Fruit fly (Drosophila melanogaster) whole organism, embryonic: Measurements from ENCODE around the gene CG31459.

Source experiments
- Ada2b ChIP-seq: fragments of 200-800 bp; sonication (Bioruptor generic); IDR thresholded peaks from 2 replicates; pipeline ENCODE4 v1.3.6; 2022; ENCODE audit warnings: missing biosample characterization, missing genetic modification characterization
- Aef1 ChIP-seq: fragments of 200-800 bp; sonication (Bioruptor generic); IDR thresholded peaks from 3 replicates; pipeline ENCODE4 v1.3.6; 2022; ENCODE audit warnings: missing biosample characterization, missing genetic modification characterization
- B-H1 ChIP-seq: fragments of 200-800 bp; sonication (Bioruptor generic); IDR thresholded peaks from 3 replicates; pipeline ENCODE4 v1.3.6; 2022; ENCODE audit warnings: missing biosample characterization, missing genetic modification characterization
- BtbVII ChIP-seq: fragments of 200-800 bp; sonication (Bioruptor generic); optimal IDR thresholded peaks from 3 replicates; lab custom pipeline; 2017; ENCODE audit warnings: missing biosample characterization, mild to moderate bottlenecking, missing genetic modification characterization
- CG11696 ChIP-seq: fragments of 200-800 bp; sonication (Bioruptor generic); IDR thresholded peaks from 2 replicates; pipeline ENCODE4 v1.3.6; 2022; ENCODE audit warnings: missing biosample characterization, missing genetic modification characterization
- CG11723 ChIP-seq: fragments of 200-800 bp; sonication (Bioruptor generic); optimal IDR thresholded peaks from 2 replicates; lab custom pipeline; 2017; ENCODE audit warnings: missing biosample characterization, mild to moderate bottlenecking, missing genetic modification characterization
- CG13424 ChIP-seq: fragments of 200-800 bp; sonication (Bioruptor generic); optimal IDR thresholded peaks from 2 replicates; lab custom pipeline; 2019; ENCODE audit warnings: missing biosample characterization, mild to moderate bottlenecking, missing genetic modification characterization, moderate library complexity
- CG13624 ChIP-seq: fragments of 200-800 bp; sonication (Bioruptor generic); optimal IDR thresholded peaks from 2 replicates; lab custom pipeline; 2016; ENCODE audit warnings: missing biosample characterization, missing genetic modification characterization
- CG13775 ChIP-seq: fragments of 200-800 bp; sonication (Bioruptor generic); optimal IDR thresholded peaks from 3 replicates; lab custom pipeline; 2017; ENCODE audit warnings: missing biosample characterization, mild to moderate bottlenecking, missing genetic modification characterization
- CG18764 ChIP-seq: fragments of 200-800 bp; sonication (Bioruptor generic); optimal IDR thresholded peaks from 3 replicates; lab custom pipeline; 2016; ENCODE audit warnings: missing biosample characterization, missing genetic modification characterization
- CG4282 ChIP-seq: fragments of 200-800 bp; sonication (Bioruptor generic); optimal IDR thresholded peaks from 2 replicates; lab custom pipeline; 2016; ENCODE audit warnings: missing biosample characterization, missing genetic modification characterization
- CG4328 ChIP-seq: fragments of 200-800 bp; sonication (Bioruptor generic); optimal IDR thresholded peaks from 3 replicates; lab custom pipeline; 2017; ENCODE audit warnings: missing biosample characterization, missing genetic modification reagents, missing genetic modification characterization
- CG6689 ChIP-seq: fragments of 200-800 bp; sonication (Bioruptor generic); IDR thresholded peaks from 2 replicates; pipeline ENCODE4 v1.3.6; 2022; ENCODE audit warnings: missing biosample characterization, missing genetic modification characterization
- CG7372 ChIP-seq: fragments of 200-800 bp; sonication (Bioruptor generic); IDR thresholded peaks from 2 replicates; pipeline ENCODE4 v1.3.6; 2022; ENCODE audit warnings: missing biosample characterization, missing genetic modification characterization
- CG7928 ChIP-seq: fragments of 200-800 bp; sonication (Bioruptor generic); optimal IDR thresholded peaks from 2 replicates; lab custom pipeline; 2017; ENCODE audit warnings: missing biosample characterization, mild to moderate bottlenecking, missing genetic modification characterization
- CG9215 ChIP-seq: fragments of 200-800 bp; sonication (Bioruptor generic); IDR thresholded peaks from 2 replicates; pipeline ENCODE4 v1.3.6; 2022; ENCODE audit warnings: missing biosample characterization, missing genetic modification characterization
- Camta ChIP-seq: fragments of 200-800 bp; sonication (Bioruptor generic); optimal IDR thresholded peaks from 2 replicates; lab custom pipeline; 2016; ENCODE audit warnings: missing biosample characterization, missing genetic modification characterization
- Dip2 ChIP-seq: fragments of 200-800 bp; sonication (Bioruptor generic); IDR thresholded peaks from 2 replicates; pipeline ENCODE4 v1.3.6; 2022; ENCODE audit warnings: missing biosample characterization, missing genetic modification characterization
- E2f2 ChIP-seq: fragments of 200-800 bp; sonication (Bioruptor generic); IDR thresholded peaks from 2 replicates; pipeline ENCODE4 v1.3.6; 2022; ENCODE audit warnings: missing biosample characterization, missing genetic modification characterization
- Hmr ChIP-seq: fragments of 200-800 bp; sonication (Bioruptor generic); optimal IDR thresholded peaks from 3 replicates; lab custom pipeline; 2017; ENCODE audit warnings: mild to moderate bottlenecking, missing biosample characterization, missing genetic modification reagents, missing genetic modification characterization
- Hr78 ChIP-seq, 2 experiments: fragments of 200-800 bp in 1 of 2; fragments of >200 bp in 1 of 2; sonication (Bioruptor generic) in 1 of 2; optimal IDR thresholded peaks; 2 replicates each; lab custom pipeline; 2017 to 2019; ENCODE audit warnings: missing biosample characterization in 2 of 2, missing genetic modification characterization in 2 of 2, mild to moderate bottlenecking in 1 of 2, moderate library complexity in 1 of 2
- Lim3 ChIP-seq: fragments of 200-800 bp; sonication (Bioruptor generic); IDR thresholded peaks from 2 replicates; pipeline ENCODE4 v1.3.6; 2022; ENCODE audit warnings: missing biosample characterization, missing genetic modification characterization
- MESR4 ChIP-seq: fragments of 200-800 bp; sonication (Bioruptor generic); optimal IDR thresholded peaks from 2 replicates; lab custom pipeline; 2018; ENCODE audit warnings: missing biosample characterization, mild to moderate bottlenecking, missing genetic modification characterization, moderate library complexity
- Max ChIP-seq: fragments of 200-800 bp; sonication (Bioruptor generic); optimal IDR thresholded peaks from 2 replicates; lab custom pipeline; 2016; ENCODE audit warnings: missing biosample characterization, mild to moderate bottlenecking, missing genetic modification characterization
- NC2β ChIP-seq: fragments of 200-800 bp; sonication (Bioruptor generic); optimal IDR thresholded peaks from 2 replicates; lab custom pipeline; 2016; ENCODE audit warnings: missing biosample characterization, missing genetic modification characterization
- Ptx1 ChIP-seq: fragments of 200-800 bp; sonication (Bioruptor generic); IDR thresholded peaks from 2 replicates; pipeline ENCODE4 v1.3.6; 2022; ENCODE audit warnings: missing biosample characterization, missing genetic modification characterization
- Ravus ChIP-seq: fragments of 200-800 bp; sonication (Bioruptor generic); IDR thresholded peaks from 2 replicates; pipeline ENCODE4 v1.3.6; 2022; ENCODE audit warnings: missing biosample characterization, missing genetic modification characterization
- Sox102F ChIP-seq: fragments of 200-800 bp; sonication (Bioruptor generic); optimal IDR thresholded peaks from 2 replicates; lab custom pipeline; 2018; ENCODE audit warnings: missing biosample characterization, mild to moderate bottlenecking, missing genetic modification characterization, moderate library complexity
- Xrp1 ChIP-seq: fragments of 200-800 bp; sonication (Bioruptor generic); IDR thresholded peaks from 2 replicates; pipeline ENCODE4 v1.3.6; 2022; ENCODE audit warnings: missing biosample characterization, missing genetic modification characterization
- ara ChIP-seq: fragments of 200-800 bp; sonication (Bioruptor generic); IDR thresholded peaks from 2 replicates; pipeline ENCODE4 v1.3.6; 2022; ENCODE audit warnings: missing biosample characterization, missing genetic modification characterization
- bbx ChIP-seq: fragments of 200-800 bp; sonication (Bioruptor generic); IDR thresholded peaks from 2 replicates; pipeline ENCODE4 v1.3.6; 2022; ENCODE audit warnings: missing biosample characterization, missing genetic modification characterization; ENCODE audit not compliant: partially characterized antibody
- disco-r ChIP-seq: fragments of 200-800 bp; sonication (Bioruptor generic); optimal IDR thresholded peaks from 2 replicates; lab custom pipeline; 2016; ENCODE audit warnings: missing biosample characterization, missing genetic modification characterization
- esg ChIP-seq: fragments of 200-800 bp; sonication (Bioruptor generic); conservative IDR thresholded peaks from 2 replicates; pipeline ENCODE4 v1.3.6; 2022; ENCODE audit warnings: missing biosample characterization, missing genetic modification characterization
- fd102C ChIP-seq: fragments of 200-800 bp; sonication (Bioruptor generic); optimal IDR thresholded peaks from 2 replicates; lab custom pipeline; 2018; ENCODE audit warnings: missing biosample characterization, mild to moderate bottlenecking, missing genetic modification characterization, moderate library complexity
- ftz-f1 ChIP-seq: fragments of 200-800 bp; sonication (Bioruptor generic); optimal IDR thresholded peaks from 2 replicates; lab custom pipeline; 2016; ENCODE audit warnings: missing biosample characterization, missing genetic modification characterization
- ham ChIP-seq: fragments of 200-800 bp; sonication (Bioruptor generic); IDR thresholded peaks from 2 replicates; pipeline ENCODE4 v1.3.6; 2022; ENCODE audit warnings: missing biosample characterization, missing genetic modification characterization
- kah ChIP-seq: fragments of 200-800 bp; sonication (Bioruptor generic); optimal IDR thresholded peaks from 2 replicates; lab custom pipeline; 2018; ENCODE audit warnings: missing biosample characterization, mild to moderate bottlenecking, missing genetic modification characterization
- ken ChIP-seq: fragments of 200-800 bp; sonication (Bioruptor generic); IDR thresholded peaks from 3 replicates; pipeline ENCODE4 v1.3.6; 2022; ENCODE audit warnings: missing biosample characterization, missing genetic modification characterization
- lab ChIP-seq: fragments of 200-800 bp; sonication (Bioruptor generic); optimal IDR thresholded peaks from 3 replicates; lab custom pipeline; 2017; ENCODE audit warnings: missing biosample characterization, missing genetic modification characterization, mild to moderate bottlenecking, moderate library complexity, missing genetic modification reagents
- org-1 ChIP-seq: fragments of 200-800 bp; sonication (Bioruptor generic); optimal IDR thresholded peaks from 2 replicates; lab custom pipeline; 2017; ENCODE audit warnings: missing biosample characterization, missing genetic modification characterization
- prd ChIP-seq, 3 experiments: fragments of >200 bp in 2 of 3; fragments of 200-800 bp in 1 of 3; sonication (Bioruptor generic) in 1 of 3; optimal IDR thresholded peaks in 2 of 3; IDR thresholded peaks in 1 of 3; 2 replicates in 2 of 3; 3 replicates in 1 of 3; pipeline versions ENCODE4 v1.3.6 to Lab custom; 2017 to 2022; ENCODE audit warnings: missing biosample characterization in 1 of 3, missing genetic modification characterization in 1 of 3
- pzg ChIP-seq: fragments of 200-800 bp; sonication (Bioruptor generic); optimal IDR thresholded peaks from 3 replicates; lab custom pipeline; 2018; ENCODE audit warnings: missing biosample characterization, mild to moderate bottlenecking, missing genetic modification characterization, moderate library complexity
- ranshi ChIP-seq: fragments of 200-800 bp; sonication (Bioruptor generic); IDR thresholded peaks from 2 replicates; pipeline ENCODE4 v1.3.6; 2022; ENCODE audit warnings: missing biosample characterization, missing genetic modification characterization
- ro ChIP-seq: fragments of 200-800 bp; sonication (Bioruptor generic); IDR thresholded peaks from 2 replicates; pipeline ENCODE4 v1.3.6; 2022; ENCODE audit warnings: missing biosample characterization, missing genetic modification characterization
- sr ChIP-seq: fragments of 200-800 bp; sonication (Bioruptor generic); IDR thresholded peaks from 3 replicates; pipeline ENCODE4 v1.3.6; 2022; ENCODE audit warnings: missing biosample characterization, missing genetic modification characterization
- tin ChIP-seq: fragments of 200-800 bp; sonication (Bioruptor generic); optimal IDR thresholded peaks from 3 replicates; lab custom pipeline; 2016; ENCODE audit warnings: missing biosample characterization, missing genetic modification characterization
- toy ChIP-seq: fragments of 200-800 bp; sonication (Bioruptor generic); IDR thresholded peaks from 2 replicates; pipeline ENCODE4 v1.3.6; 2022; ENCODE audit warnings: missing biosample characterization, missing genetic modification characterization
- trh ChIP-seq: fragments of 200-800 bp; sonication (Bioruptor generic); optimal IDR thresholded peaks from 2 replicates; lab custom pipeline; 2016; ENCODE audit warnings: missing biosample characterization, missing genetic modification characterization
- yki ChIP-seq: fragments of >200 bp; optimal IDR thresholded peaks from 3 replicates; lab custom pipeline; 2018
- z ChIP-seq: fragments of 200-800 bp; sonication (Bioruptor generic); IDR thresholded peaks from 3 replicates; pipeline ENCODE4 v1.3.6; 2022; ENCODE audit warnings: missing biosample characterization, missing genetic modification characterization

CG31459 gene

dm6 chr3R:19875118-19875887 lies 34.7 kb downstream of the CG31459 start, which contains the start of gene Mrp5 (continued):
- TF ChIP-seq tin: peak; percentile 32
- 0 out of 2 replicates have a peak, but pooled peaks have one; percentile 35 for TF ChIP-seq ham (GFP tag; lab: Robert Waterston, UW)
- TF ChIP-seq Ptx1 (GFP tag; lab: Robert Waterston, UW): peak; percentile 52
- TF ChIP-seq CG7372 (GFP tag; lab: Robert Waterston, UW): no peak
- no peak for TF ChIP-seq CG9215 (GFP tag; lab: Robert Waterston, UW)
- no peak for TF ChIP-seq Ravus (GFP tag; lab: Robert Waterston, UW)
- peak; percentile 57 for TF ChIP-seq CG6689
- peak; percentile 39 for TF ChIP-seq MESR4 (GFP tag; lab: Kevin White, UChicago)
- TF ChIP-seq sr (GFP tag; lab: Robert Waterston, UW): peak; percentile 91
- TF ChIP-seq CG13624 (GFP tag; lab: Kevin White, UChicago): peak; percentile 17
- TF ChIP-seq E2f2: peak; percentile 26; the same call in 1 of the 2 replicates
- no peak for TF ChIP-seq Max (GFP tag; lab: Kevin White, UChicago)
- no peak for TF ChIP-seq Hr78 (GFP tag; optimal IDR thresholded peaks at IDR 0.05; lab: Kevin White, UChicago)
- peak; percentile 36 for TF ChIP-seq lab (GFP tag; lab: Kevin White, UChicago)
- no peak for TF ChIP-seq yki (lab: Kevin White, UChicago)
- TF ChIP-seq NC2β (GFP tag; lab: Kevin White, UChicago): no peak
- peak; percentile 8 for TF ChIP-seq pzg
- TF ChIP-seq kah: peak; percentile 42
- peak; percentile 51 for TF ChIP-seq CG13775 (GFP tag; lab: Kevin White, UChicago)
- TF ChIP-seq Dip2 (GFP tag; lab: Robert Waterston, UW): no peak
- peak; percentile 64 for TF ChIP-seq Xrp1 (GFP tag; lab: Robert Waterston, UW)
- peak; percentile 48; the same call in 1 of the 2 replicates for TF ChIP-seq ranshi (GFP tag; lab: Robert Waterston, UW)
- TF ChIP-seq Camta (GFP tag; lab: Kevin White, UChicago): peak; percentile 5
- peak; percentile 36 for TF ChIP-seq Sox102F
- TF ChIP-seq CG13424 (tag; lab: Kevin White, UChicago): peak; percentile 26
- no peak for TF ChIP-seq Lim3 (GFP tag; lab: Robert Waterston, UW)
- TF ChIP-seq Aef1 (GFP tag; lab: Robert Waterston, UW): peak; percentile 49; the same call in 2 of the 3 replicates
- peak; percentile 52 for TF ChIP-seq Hmr (GFP tag; lab: Kevin White, UChicago)
- TF ChIP-seq BtbVII (GFP tag; lab: Kevin White, UChicago): no peak
- peak; percentile 48; the same call in 1 of the 3 replicates for TF ChIP-seq ken (GFP tag; lab: Robert Waterston, UW)
- TF ChIP-seq CG18764 (GFP tag; lab: Kevin White, UChicago): no peak
- TF ChIP-seq CG11723 (GFP tag; lab: Kevin White, UChicago): no peak
- TF ChIP-seq CG4282 (GFP tag; lab: Kevin White, UChicago): no peak
- no peak for TF ChIP-seq fd102C (GFP tag; lab: Kevin White, UChicago)
- peak; percentile 26; the same call in 1 of the 2 replicates for TF ChIP-seq esg (GFP tag; lab: Robert Waterston, UW)
- TF ChIP-seq CG4328 (GFP tag; lab: Kevin White, UChicago): peak; percentile 12
- no peak for TF ChIP-seq ro (GFP tag; lab: Robert Waterston, UW)
- TF ChIP-seq disco-r (GFP tag; lab: Kevin White, UChicago): no peak
- no peak for TF ChIP-seq ftz-f1 (GFP tag; lab: Kevin White, UChicago)
- TF ChIP-seq CG7928 (GFP tag; lab: Kevin White, UChicago): no peak
- no peak for TF ChIP-seq toy (GFP tag; lab: Robert Waterston, UW)
- peak; percentile 5 for TF ChIP-seq org-1 (GFP tag; lab: Kevin White, UChicago)
- TF ChIP-seq Ada2b: peak; percentile 60
- no peak for TF ChIP-seq z (GFP tag; lab: Robert Waterston, UW)
- peak; percentile 48 for TF ChIP-seq CG11696 (GFP tag; lab: Robert Waterston, UW)
- peak; percentile 40; the same call in 2 of the 3 replicates for TF ChIP-seq B-H1
- TF ChIP-seq prd (optimal IDR thresholded peaks at IDR 0.05; lab: Kevin White, UChicago): no peak
- peak; percentile 74 for TF ChIP-seq prd (GFP tag; IDR thresholded peaks at IDR 0.05; lab: Robert Waterston, UW)
- peak; percentile 34; the same call in 1 of the 2 replicates for TF ChIP-seq bbx (GFP tag; lab: Robert Waterston, UW)
- 0 out of 2 replicates have a peak, but pooled peaks have one; percentile 6 for TF ChIP-seq ara (GFP tag; lab: Robert Waterston, UW)
- TF ChIP-seq trh (GFP tag; lab: Kevin White, UChicago): no peak
